Fruit fly (Drosophila melanogaster) whole organism, embryonic: Measurements from ENCODE around the gene CG8312.

ENCODE experiments used
- CG10431 ChIP-seq: fragments of 200-800 bp; sonication (Bioruptor generic); optimal IDR thresholded peaks from 3 replicates; lab custom pipeline; 2018; ENCODE audit warnings: missing biosample characterization, mild to moderate bottlenecking, missing genetic modification characterization
- CG12299 ChIP-seq: fragments of 200-800 bp; sonication (Bioruptor generic); optimal IDR thresholded peaks from 2 replicates; lab custom pipeline; 2018; ENCODE audit warnings: missing biosample characterization, mild to moderate bottlenecking, missing genetic modification characterization
- CG15073 ChIP-seq: fragments of 200-800 bp; sonication (Bioruptor generic); optimal IDR thresholded peaks from 2 replicates; lab custom pipeline; 2016; ENCODE audit warnings: missing biosample characterization, missing genetic modification characterization
- CG1647 ChIP-seq: fragments of 200-800 bp; sonication (Bioruptor generic); optimal IDR thresholded peaks from 3 replicates; lab custom pipeline; 2016; ENCODE audit warnings: missing biosample characterization, missing genetic modification characterization
- CG17328 ChIP-seq: fragments of 200-800 bp; sonication (Bioruptor generic); IDR thresholded peaks from 2 replicates; pipeline ENCODE4 v1.3.6; 2022; ENCODE audit warnings: missing biosample characterization, missing genetic modification characterization
- CG18764 ChIP-seq: fragments of 200-800 bp; sonication (Bioruptor generic); optimal IDR thresholded peaks from 3 replicates; lab custom pipeline; 2016; ENCODE audit warnings: missing biosample characterization, missing genetic modification characterization
- CG2120 ChIP-seq: fragments of 200-800 bp; sonication (Bioruptor generic); optimal IDR thresholded peaks from 3 replicates; lab custom pipeline; 2016; ENCODE audit warnings: missing biosample characterization, missing genetic modification characterization
- CG4707 ChIP-seq: fragments of 200-800 bp; sonication (Bioruptor generic); optimal IDR thresholded peaks from 2 replicates; lab custom pipeline; 2018; ENCODE audit warnings: missing biosample characterization, mild to moderate bottlenecking, missing genetic modification characterization, moderate library complexity
- CG7357 ChIP-seq: fragments of 200-800 bp; sonication (Bioruptor generic); IDR thresholded peaks from 3 replicates; pipeline ENCODE4 v1.3.6; 2022; ENCODE audit warnings: missing biosample characterization, missing genetic modification characterization
- CG7928 ChIP-seq: fragments of 200-800 bp; sonication (Bioruptor generic); optimal IDR thresholded peaks from 2 replicates; lab custom pipeline; 2017; ENCODE audit warnings: missing biosample characterization, mild to moderate bottlenecking, missing genetic modification characterization
- CG9437 ChIP-seq: fragments of 200-800 bp; sonication (Bioruptor generic); optimal IDR thresholded peaks from 2 replicates; lab custom pipeline; 2018; ENCODE audit warnings: missing biosample characterization, mild to moderate bottlenecking, missing genetic modification characterization
- CkIIα-i1 ChIP-seq: fragments of 200-800 bp; sonication (Bioruptor generic); IDR thresholded peaks from 2 replicates; pipeline ENCODE4 v1.3.6; 2022; ENCODE audit warnings: missing biosample characterization, missing genetic modification characterization
- D19A ChIP-seq: fragments of 200-800 bp; optimal IDR thresholded peaks from 3 replicates; lab custom pipeline; 2019; ENCODE audit warnings: missing biosample characterization, mild to moderate bottlenecking, missing genetic modification characterization, moderate library complexity
- Fer3 ChIP-seq: fragments of 200-800 bp; sonication (Bioruptor generic); optimal IDR thresholded peaks from 2 replicates; lab custom pipeline; 2018; ENCODE audit warnings: missing biosample characterization, mild to moderate bottlenecking, missing genetic modification characterization, moderate library complexity
- HLH3B ChIP-seq: fragments of 200-800 bp; sonication (Bioruptor generic); IDR thresholded peaks from 2 replicates; pipeline ENCODE4 v1.3.6; 2022; ENCODE audit warnings: missing biosample characterization, missing genetic modification characterization
- Hsf ChIP-seq: fragments of 200-800 bp; sonication (Bioruptor generic); optimal IDR thresholded peaks from 3 replicates; lab custom pipeline; 2016; ENCODE audit warnings: missing biosample characterization, missing genetic modification characterization
- MESR4 ChIP-seq: fragments of 200-800 bp; sonication (Bioruptor generic); optimal IDR thresholded peaks from 2 replicates; lab custom pipeline; 2018; ENCODE audit warnings: missing biosample characterization, mild to moderate bottlenecking, missing genetic modification characterization, moderate library complexity
- MTF-1 ChIP-seq: fragments of 200-800 bp; sonication (Bioruptor generic); optimal IDR thresholded peaks from 2 replicates; lab custom pipeline; 2018; ENCODE audit warnings: missing biosample characterization, mild to moderate bottlenecking, missing genetic modification characterization, borderline replicate concordance
- Ravus ChIP-seq: fragments of 200-800 bp; sonication (Bioruptor generic); IDR thresholded peaks from 2 replicates; pipeline ENCODE4 v1.3.6; 2022; ENCODE audit warnings: missing biosample characterization, missing genetic modification characterization
- Rx ChIP-seq: fragments of 200-800 bp; sonication (Bioruptor generic); IDR thresholded peaks from 2 replicates; pipeline ENCODE4 v1.3.6; 2022; ENCODE audit warnings: missing biosample characterization, missing genetic modification characterization
- Sry-β ChIP-seq: fragments of 200-800 bp; sonication (Bioruptor generic); optimal IDR thresholded peaks from 2 replicates; lab custom pipeline; 2018; ENCODE audit warnings: missing biosample characterization, mild to moderate bottlenecking, missing genetic modification characterization, moderate library complexity
- Stat92E ChIP-seq, 3 experiments: fragments of >200 bp in 2 of 3; fragments of 200-800 bp in 1 of 3; sonication (Bioruptor generic) in 1 of 3; optimal IDR thresholded peaks; 2 replicates each; lab custom pipeline; 2017 to 2019; ENCODE audit warnings: missing biosample characterization in 3 of 3, missing genetic modification characterization in 3 of 3, mild to moderate bottlenecking in 1 of 3, moderate library complexity in 1 of 3
- Trl ChIP-seq, 3 experiments: fragments of >200 bp in 2 of 3; fragments of 200-800 bp in 1 of 3; sonication (Bioruptor generic) in 1 of 3; optimal IDR thresholded peaks; 2 replicates in 1 of 3; 3 replicates in 2 of 3; lab custom pipeline; 2016 to 2017; ENCODE audit warnings: missing biosample characterization in 1 of 3, missing genetic modification characterization in 1 of 3
- ab ChIP-seq: fragments of 200-800 bp; sonication (Bioruptor generic); optimal IDR thresholded peaks from 2 replicates; lab custom pipeline; 2016; ENCODE audit warnings: missing biosample characterization, missing genetic modification characterization
- bab2 ChIP-seq: fragments of 200-800 bp; sonication (Bioruptor generic); optimal IDR thresholded peaks from 2 replicates; lab custom pipeline; 2016; ENCODE audit warnings: missing biosample characterization, missing genetic modification characterization
- bcd ChIP-seq: fragments of 200-800 bp; sonication (Bioruptor generic); optimal IDR thresholded peaks from 2 replicates; lab custom pipeline; 2017; ENCODE audit warnings: missing biosample characterization, mild to moderate bottlenecking, missing genetic modification characterization
- bsh ChIP-seq, 2 experiments: fragments of 200-800 bp; sonication (Bioruptor generic); optimal IDR thresholded peaks; 2 replicates each; lab custom pipeline; 2017 to 2018; ENCODE audit warnings: mild to moderate bottlenecking in 2 of 2, missing biosample characterization in 2 of 2, missing genetic modification characterization in 2 of 2, moderate library complexity in 1 of 2
- chinmo ChIP-seq: fragments of 200-800 bp; sonication (Bioruptor generic); IDR thresholded peaks from 4 replicates; pipeline ENCODE4 v1.3.6; 2022; ENCODE audit warnings: missing biosample characterization, missing genetic modification characterization; ENCODE audit not compliant: partially characterized antibody
- ci ChIP-seq: fragments of 200-800 bp; sonication (Bioruptor generic); IDR thresholded peaks from 3 replicates; pipeline ENCODE4 v1.3.6; 2022; ENCODE audit warnings: missing biosample characterization, missing genetic modification characterization
- fd3F ChIP-seq: fragments of 200-800 bp; sonication (Bioruptor generic); optimal IDR thresholded peaks from 2 replicates; lab custom pipeline; 2018; ENCODE audit warnings: missing biosample characterization, mild to moderate bottlenecking, missing genetic modification characterization, moderate library complexity
- fd64A ChIP-seq: fragments of 200-800 bp; sonication (Bioruptor generic); optimal IDR thresholded peaks from 3 replicates; lab custom pipeline; 2018; ENCODE audit warnings: missing biosample characterization, mild to moderate bottlenecking, missing genetic modification characterization
- gcm ChIP-seq: fragments of 200-800 bp; sonication (Bioruptor generic); optimal IDR thresholded peaks from 2 replicates; lab custom pipeline; 2019; ENCODE audit warnings: missing biosample characterization, mild to moderate bottlenecking, missing genetic modification characterization, moderate library complexity
- gsb ChIP-seq: fragments of 200-800 bp; sonication (Bioruptor generic); IDR thresholded peaks from 2 replicates; pipeline ENCODE4 v1.3.6; 2022; ENCODE audit warnings: missing biosample characterization, missing genetic modification characterization
- ken ChIP-seq: fragments of 200-800 bp; sonication (Bioruptor generic); IDR thresholded peaks from 3 replicates; pipeline ENCODE4 v1.3.6; 2022; ENCODE audit warnings: missing biosample characterization, missing genetic modification characterization
- lilli ChIP-seq: fragments of 200-800 bp; sonication (Bioruptor generic); optimal IDR thresholded peaks from 3 replicates; lab custom pipeline; 2016; ENCODE audit warnings: missing biosample characterization, missing genetic modification characterization
- mirr ChIP-seq: fragments of 200-800 bp; sonication (Bioruptor generic); optimal IDR thresholded peaks from 3 replicates; lab custom pipeline; 2018; ENCODE audit warnings: missing biosample characterization, mild to moderate bottlenecking, missing genetic modification characterization
- nerfin-1 ChIP-seq: fragments of 200-800 bp; sonication (Bioruptor generic); optimal IDR thresholded peaks from 3 replicates; lab custom pipeline; 2019; ENCODE audit warnings: missing biosample characterization, mild to moderate bottlenecking, missing genetic modification characterization, moderate library complexity
- org-1 ChIP-seq: fragments of 200-800 bp; sonication (Bioruptor generic); optimal IDR thresholded peaks from 2 replicates; lab custom pipeline; 2017; ENCODE audit warnings: missing biosample characterization, missing genetic modification characterization
- pita ChIP-seq: fragments of 200-800 bp; sonication (Bioruptor generic); optimal IDR thresholded peaks from 2 replicates; lab custom pipeline; 2017; ENCODE audit warnings: missing biosample characterization, mild to moderate bottlenecking, missing genetic modification characterization
- prd ChIP-seq, 3 experiments: fragments of >200 bp in 2 of 3; fragments of 200-800 bp in 1 of 3; sonication (Bioruptor generic) in 1 of 3; optimal IDR thresholded peaks in 2 of 3; IDR thresholded peaks in 1 of 3; 2 replicates in 2 of 3; 3 replicates in 1 of 3; pipeline versions ENCODE4 v1.3.6 to Lab custom; 2017 to 2022; ENCODE audit warnings: missing biosample characterization in 1 of 3, missing genetic modification characterization in 1 of 3
- rib ChIP-seq: fragments of 200-800 bp; sonication (Bioruptor generic); IDR thresholded peaks from 2 replicates; pipeline ENCODE4 v1.3.6; 2022; ENCODE audit warnings: missing biosample characterization, missing genetic modification characterization
- run ChIP-seq: fragments of 200-800 bp; sonication (Bioruptor generic); optimal IDR thresholded peaks from 3 replicates; lab custom pipeline; 2018; ENCODE audit warnings: missing biosample characterization, mild to moderate bottlenecking, missing genetic modification characterization
- scrt ChIP-seq: fragments of 200-800 bp; sonication (Bioruptor generic); optimal IDR thresholded peaks from 2 replicates; lab custom pipeline; 2018; ENCODE audit warnings: missing biosample characterization, mild to moderate bottlenecking, missing genetic modification characterization, moderate library complexity
- stwl ChIP-seq: fragments of 200-800 bp; sonication (Bioruptor generic); optimal IDR thresholded peaks from 3 replicates; lab custom pipeline; 2018; ENCODE audit warnings: missing biosample characterization, mild to moderate bottlenecking, missing genetic modification characterization, moderate library complexity
- tgo ChIP-seq: fragments of 200-800 bp; sonication (Bioruptor generic); IDR thresholded peaks from 3 replicates; pipeline ENCODE4 v1.3.6; 2022; ENCODE audit warnings: missing biosample characterization, missing genetic modification characterization
- wor ChIP-seq: fragments of 200-800 bp; sonication (Bioruptor generic); IDR thresholded peaks from 2 replicates; pipeline ENCODE4 v1.3.6; 2022; ENCODE audit warnings: missing biosample characterization, missing genetic modification characterization
- zen ChIP-seq: fragments of 200-800 bp; sonication (Bioruptor generic); optimal IDR thresholded peaks from 3 replicates; lab custom pipeline; 2018; ENCODE audit warnings: missing biosample characterization, mild to moderate bottlenecking, missing genetic modification characterization, moderate library complexity

CG8312 gene

dm6 chr3R:9563240-9563992, 27.7 kb upstream of the CG8312 start, which contains the start of the genes CG9393 and Vps45 (continued):
- TF ChIP-seq mirr (GFP tag; lab: Kevin White, UChicago) (peak; percentile 29), ci (GFP tag; lab: Robert Waterston, UW) (no peak), CG2120 (GFP tag; lab: Kevin White, UChicago) (peak; percentile 88), scrt (GFP tag; lab: Kevin White, UChicago) (no peak), Rx (GFP tag; lab: Robert Waterston, UW) (0 out of 2 replicates have a peak, but pooled peaks have one; percentile 23), chinmo (GFP tag; lab: Robert Waterston, UW) (peak; percentile 89; the same call in 3 of the 4 replicates), Stat92E (GFP tag; optimal IDR thresholded peaks at IDR 0.05; lab: Kevin White, UChicago) (no peak), HLH3B (no peak; the same call in 1 of the 2 replicates), CG1647 (GFP tag; lab: Kevin White, UChicago) (peak; percentile 45), rib (GFP tag; lab: Robert Waterston, UW) (peak; percentile 73), CG10431 (GFP tag; lab: Kevin White, UChicago) (no peak), MESR4 (GFP tag; lab: Kevin White, UChicago) (peak; percentile 34), CG7357 (GFP tag; lab: Robert Waterston, UW) (no peak), gsb (GFP tag; lab: Robert Waterston, UW) (no peak), fd3F (GFP tag; lab: Kevin White, UChicago) (peak; percentile 48), tgo (GFP tag; lab: Robert Waterston, UW) (peak; percentile 48; the same call in 1 of the 3 replicates), gcm (GFP tag; lab: Kevin White, UChicago) (no peak), Sry-β (GFP tag; lab: Kevin White, UChicago) (peak; percentile 96), CkIIα-i1 (GFP tag; lab: Robert Waterston, UW) (no peak), Trl (optimal IDR thresholded peaks at IDR 0.05; lab: Kevin White, UChicago) (no peak), Trl (GFP tag; optimal IDR thresholded peaks at IDR 0.05; lab: Kevin White, UChicago) (peak; percentile 64), fd64A (GFP tag; lab: Kevin White, UChicago) (no peak), CG9437 (GFP tag; lab: Kevin White, UChicago) (peak; percentile 42), CG18764 (peak; percentile 33), MTF-1 (GFP tag; lab: Kevin White, UChicago) (no peak), org-1 (GFP tag; lab: Kevin White, UChicago) (no peak), Hsf (GFP tag; lab: Kevin White, UChicago) (peak; percentile 79), CG4707 (GFP tag; lab: Kevin White, UChicago) (no peak), ken (no peak; the same call in 2 of the 3 replicates), bsh (GFP tag; optimal IDR thresholded peaks at IDR 0.05; lab: Kevin White, UChicago) (peak in 1 of 2 experiments; percentile 57), D19A (tag; lab: Kevin White, UChicago) (no peak), zen (peak; percentile 51), CG15073 (no peak), nerfin-1 (peak; percentile 49), stwl (tag; lab: Kevin White, UChicago) (peak; percentile 53), bab2 (GFP tag; lab: Kevin White, UChicago) (peak; percentile 63), CG17328 (GFP tag; lab: Robert Waterston, UW) (0 out of 2 replicates have a peak, but pooled peaks have one; percentile 35), Fer3 (peak; percentile 41), CG12299 (tag; lab: Kevin White, UChicago) (no peak), Ravus (GFP tag; lab: Robert Waterston, UW) (no peak; the same call in 1 of the 2 replicates), pita (no peak), run (no peak), lilli (peak; percentile 84), prd (optimal IDR thresholded peaks at IDR 0.05; lab: Kevin White, UChicago) (no peak), prd (GFP tag; IDR thresholded peaks at IDR 0.05; lab: Robert Waterston, UW) (peak; percentile 66), ab (GFP tag; lab: Kevin White, UChicago) (no peak), wor (GFP tag; lab: Robert Waterston, UW) (no peak), bcd (GFP tag; lab: Kevin White, UChicago) (peak; percentile 55), CG7928 (peak; percentile 78)
